Fruit fly (Drosophila melanogaster) whole organism, embryonic: Measurements from ENCODE around the gene CCHa1.

Experiments
- CG10565 ChIP-seq: fragments of 200-800 bp; sonication (Bioruptor generic); optimal IDR thresholded peaks from 3 replicates; lab custom pipeline; 2016; ENCODE audit warnings: missing biosample characterization, mild to moderate bottlenecking, missing genetic modification characterization
- CG11456 ChIP-seq: fragments of 200-800 bp; sonication (Bioruptor generic); IDR thresholded peaks from 3 replicates; pipeline ENCODE4 v1.3.6; 2022; ENCODE audit warnings: missing biosample characterization, missing genetic modification characterization
- CG11696 ChIP-seq: fragments of 200-800 bp; sonication (Bioruptor generic); IDR thresholded peaks from 2 replicates; pipeline ENCODE4 v1.3.6; 2022; ENCODE audit warnings: missing biosample characterization, missing genetic modification characterization
- CG12236 ChIP-seq: fragments of 200-800 bp; sonication (Bioruptor generic); optimal IDR thresholded peaks from 2 replicates; lab custom pipeline; 2016; ENCODE audit warnings: missing biosample characterization, missing genetic modification characterization
- CG12744 ChIP-seq: fragments of 200-800 bp; sonication (Bioruptor generic); optimal IDR thresholded peaks from 2 replicates; lab custom pipeline; 2016; ENCODE audit warnings: missing biosample characterization, missing genetic modification characterization
- CG14014 ChIP-seq: fragments of 200-800 bp; sonication (Bioruptor generic); IDR thresholded peaks from 2 replicates; pipeline ENCODE4 v1.3.6; 2022; ENCODE audit warnings: missing biosample characterization, missing genetic modification characterization
- CG14050 ChIP-seq: fragments of 200-800 bp; sonication (Bioruptor generic); IDR thresholded peaks from 3 replicates; pipeline ENCODE4 v1.3.6; 2022; ENCODE audit warnings: missing biosample characterization, missing genetic modification characterization
- CG14441 ChIP-seq: fragments of 200-800 bp; sonication (Bioruptor generic); IDR thresholded peaks from 2 replicates; pipeline ENCODE4 v1.3.6; 2022; ENCODE audit warnings: missing biosample characterization, missing genetic modification characterization
- CG15269 ChIP-seq: fragments of 200-800 bp; sonication (Bioruptor generic); optimal IDR thresholded peaks from 2 replicates; lab custom pipeline; 2018; ENCODE audit warnings: missing biosample characterization, mild to moderate bottlenecking, missing genetic modification characterization, moderate library complexity
- CG1647 ChIP-seq: fragments of 200-800 bp; sonication (Bioruptor generic); optimal IDR thresholded peaks from 3 replicates; lab custom pipeline; 2016; ENCODE audit warnings: missing biosample characterization, missing genetic modification characterization
- CG16863 ChIP-seq: fragments of 200-800 bp; sonication (Bioruptor generic); optimal IDR thresholded peaks from 3 replicates; lab custom pipeline; 2016; ENCODE audit warnings: missing biosample characterization, missing genetic modification characterization
- CG17912 ChIP-seq: fragments of 200-800 bp; sonication (Bioruptor generic); optimal IDR thresholded peaks from 2 replicates; lab custom pipeline; 2018; ENCODE audit warnings: missing biosample characterization, mild to moderate bottlenecking, missing genetic modification characterization
- CG1792 ChIP-seq: fragments of 200-800 bp; sonication (Bioruptor generic); optimal IDR thresholded peaks from 2 replicates; lab custom pipeline; 2016; ENCODE audit warnings: missing biosample characterization, missing genetic modification characterization
- CG18599 ChIP-seq: fragments of 200-800 bp; sonication (Bioruptor generic); optimal IDR thresholded peaks from 3 replicates; lab custom pipeline; 2017; ENCODE audit warnings: missing biosample characterization, missing genetic modification characterization, mild to moderate bottlenecking, moderate library complexity, missing genetic modification reagents
- CG18619 ChIP-seq: fragments of 200-800 bp; sonication (Bioruptor generic); optimal IDR thresholded peaks from 3 replicates; lab custom pipeline; 2017; ENCODE audit warnings: missing biosample characterization, mild to moderate bottlenecking, missing genetic modification characterization
- CG30431 ChIP-seq: fragments of 200-800 bp; sonication (Bioruptor generic); optimal IDR thresholded peaks from 2 replicates; lab custom pipeline; 2017; ENCODE audit warnings: missing biosample characterization, missing genetic modification characterization
- CG3847 ChIP-seq: fragments of 200-800 bp; sonication (Bioruptor generic); IDR thresholded peaks from 2 replicates; pipeline ENCODE4 v1.3.6; 2022; ENCODE audit warnings: missing biosample characterization, missing genetic modification characterization
- CG43689 ChIP-seq: fragments of 200-800 bp; sonication (Bioruptor generic); IDR thresholded peaks from 2 replicates; pipeline ENCODE4 v1.3.6; 2022; ENCODE audit warnings: missing biosample characterization, missing genetic modification characterization
- CG4730 ChIP-seq: fragments of 200-800 bp; sonication (Bioruptor generic); IDR thresholded peaks from 2 replicates; pipeline ENCODE4 v1.3.6; 2022; ENCODE audit warnings: missing biosample characterization, missing genetic modification characterization
- CG4820 ChIP-seq: fragments of 200-800 bp; sonication (Bioruptor generic); optimal IDR thresholded peaks from 3 replicates; lab custom pipeline; 2016; ENCODE audit warnings: missing biosample characterization, missing genetic modification characterization
- CG6272 ChIP-seq: fragments of 200-800 bp; sonication (Bioruptor generic); IDR thresholded peaks from 2 replicates; pipeline ENCODE4 v1.3.6; 2022; ENCODE audit warnings: missing biosample characterization, missing genetic modification characterization
- CG6689 ChIP-seq: fragments of 200-800 bp; sonication (Bioruptor generic); IDR thresholded peaks from 2 replicates; pipeline ENCODE4 v1.3.6; 2022; ENCODE audit warnings: missing biosample characterization, missing genetic modification characterization
- CG7357 ChIP-seq: fragments of 200-800 bp; sonication (Bioruptor generic); IDR thresholded peaks from 3 replicates; pipeline ENCODE4 v1.3.6; 2022; ENCODE audit warnings: missing biosample characterization, missing genetic modification characterization
- CG7839 ChIP-seq: fragments of 200-800 bp; sonication (Bioruptor generic); optimal IDR thresholded peaks from 3 replicates; lab custom pipeline; 2018; ENCODE audit warnings: missing biosample characterization, mild to moderate bottlenecking, missing genetic modification characterization, moderate library complexity
- CG9215 ChIP-seq: fragments of 200-800 bp; sonication (Bioruptor generic); IDR thresholded peaks from 2 replicates; pipeline ENCODE4 v1.3.6; 2022; ENCODE audit warnings: missing biosample characterization, missing genetic modification characterization
- Chrac-16 ChIP-seq: fragments of 200-800 bp; sonication (Bioruptor generic); optimal IDR thresholded peaks from 3 replicates; lab custom pipeline; 2016; ENCODE audit warnings: missing biosample characterization, missing genetic modification characterization
- D19A ChIP-seq: fragments of 200-800 bp; optimal IDR thresholded peaks from 3 replicates; lab custom pipeline; 2019; ENCODE audit warnings: missing biosample characterization, mild to moderate bottlenecking, missing genetic modification characterization, moderate library complexity
- Dek ChIP-seq: fragments of 200-800 bp; sonication (Bioruptor generic); optimal IDR thresholded peaks from 3 replicates; lab custom pipeline; 2019; ENCODE audit warnings: missing biosample characterization, mild to moderate bottlenecking, missing genetic modification characterization, moderate library complexity
- Dip3 ChIP-seq: fragments of 200-800 bp; sonication (Bioruptor generic); optimal IDR thresholded peaks from 3 replicates; lab custom pipeline; 2016; ENCODE audit warnings: missing biosample characterization, missing genetic modification characterization
- Fer1 ChIP-seq: fragments of 200-800 bp; sonication (Bioruptor generic); optimal IDR thresholded peaks from 2 replicates; lab custom pipeline; 2017; ENCODE audit warnings: missing biosample characterization, mild to moderate bottlenecking, missing genetic modification characterization
- Hr3 ChIP-seq: fragments of 200-800 bp; sonication (Bioruptor generic); optimal IDR thresholded peaks from 3 replicates; lab custom pipeline; 2016; ENCODE audit warnings: missing biosample characterization, missing genetic modification characterization
- MESR4 ChIP-seq: fragments of 200-800 bp; sonication (Bioruptor generic); optimal IDR thresholded peaks from 2 replicates; lab custom pipeline; 2018; ENCODE audit warnings: missing biosample characterization, mild to moderate bottlenecking, missing genetic modification characterization, moderate library complexity
- NC2α ChIP-seq: fragments of 200-800 bp; sonication (Bioruptor generic); optimal IDR thresholded peaks from 2 replicates; lab custom pipeline; 2016; ENCODE audit warnings: missing biosample characterization, missing genetic modification characterization
- NK7.1 ChIP-seq: fragments of 200-800 bp; sonication (Bioruptor generic); optimal IDR thresholded peaks from 3 replicates; lab custom pipeline; 2016; ENCODE audit warnings: missing biosample characterization, missing genetic modification characterization
- Usf ChIP-seq: fragments of 200-800 bp; sonication (Bioruptor generic); optimal IDR thresholded peaks from 2 replicates; lab custom pipeline; 2017; ENCODE audit warnings: missing genotype, missing biosample characterization, missing genetic modification characterization
- ase ChIP-seq: fragments of 200-800 bp; sonication (Bioruptor generic); IDR thresholded peaks from 3 replicates; pipeline ENCODE4 v1.3.6; 2022; ENCODE audit warnings: missing biosample characterization, missing genetic modification characterization
- bab2 ChIP-seq: fragments of 200-800 bp; sonication (Bioruptor generic); optimal IDR thresholded peaks from 2 replicates; lab custom pipeline; 2016; ENCODE audit warnings: missing biosample characterization, missing genetic modification characterization
- dm ChIP-seq: fragments of 200-800 bp; sonication (Bioruptor generic); optimal IDR thresholded peaks from 3 replicates; lab custom pipeline; 2016; ENCODE audit warnings: missing biosample characterization, missing genetic modification characterization
- dpn ChIP-seq, 2 experiments: fragments of 200-800 bp; sonication (Bioruptor generic); optimal IDR thresholded peaks; 3 replicates each; lab custom pipeline; 2016; ENCODE audit warnings: missing biosample characterization in 2 of 2, missing genetic modification characterization in 2 of 2
- en ChIP-seq: fragments of 200-800 bp; sonication (Bioruptor generic); optimal IDR thresholded peaks from 2 replicates; lab custom pipeline; 2016; ENCODE audit warnings: missing biosample characterization, missing genetic modification characterization
- fd96Cb ChIP-seq: fragments of 200-800 bp; sonication (Bioruptor generic); optimal IDR thresholded peaks from 2 replicates; lab custom pipeline; 2018; ENCODE audit warnings: missing biosample characterization, mild to moderate bottlenecking, missing genetic modification characterization, moderate library complexity
- fru ChIP-seq: fragments of >200 bp; optimal IDR thresholded peaks from 2 replicates; lab custom pipeline; 2017
- gcm2 ChIP-seq: fragments of 200-800 bp; sonication (Bioruptor generic); optimal IDR thresholded peaks from 2 replicates; lab custom pipeline; 2016; ENCODE audit warnings: missing biosample characterization, missing genetic modification characterization
- h ChIP-seq: fragments of >200 bp; optimal IDR thresholded peaks from 2 replicates; lab custom pipeline; 2017
- mld ChIP-seq: fragments of 200-800 bp; sonication (Bioruptor generic); IDR thresholded peaks from 3 replicates; pipeline ENCODE4 v1.3.6; 2022; ENCODE audit warnings: missing biosample characterization, missing genetic modification characterization; ENCODE audit not compliant: partially characterized antibody
- pho ChIP-seq: fragments of 200-800 bp; sonication (Bioruptor generic); optimal IDR thresholded peaks from 2 replicates; lab custom pipeline; 2016; ENCODE audit warnings: missing biosample characterization, missing genetic modification characterization
- pita ChIP-seq: fragments of 200-800 bp; sonication (Bioruptor generic); optimal IDR thresholded peaks from 2 replicates; lab custom pipeline; 2017; ENCODE audit warnings: missing biosample characterization, mild to moderate bottlenecking, missing genetic modification characterization
- rib ChIP-seq: fragments of 200-800 bp; sonication (Bioruptor generic); IDR thresholded peaks from 2 replicates; pipeline ENCODE4 v1.3.6; 2022; ENCODE audit warnings: missing biosample characterization, missing genetic modification characterization
- sd ChIP-seq: fragments of 200-800 bp; sonication (Bioruptor generic); optimal IDR thresholded peaks from 3 replicates; lab custom pipeline; 2018; ENCODE audit warnings: missing biosample characterization, mild to moderate bottlenecking, missing genetic modification characterization, moderate library complexity
- slbo ChIP-seq: fragments of 200-800 bp; sonication (Bioruptor generic); IDR thresholded peaks from 2 replicates; pipeline ENCODE4 v1.3.6; 2022; ENCODE audit warnings: missing biosample characterization, missing genetic modification characterization
- sr ChIP-seq: fragments of 200-800 bp; sonication (Bioruptor generic); IDR thresholded peaks from 3 replicates; pipeline ENCODE4 v1.3.6; 2022; ENCODE audit warnings: missing biosample characterization, missing genetic modification characterization
- tin ChIP-seq: fragments of 200-800 bp; sonication (Bioruptor generic); optimal IDR thresholded peaks from 3 replicates; lab custom pipeline; 2016; ENCODE audit warnings: missing biosample characterization, missing genetic modification characterization
- usp ChIP-seq: fragments of >200 bp; optimal IDR thresholded peaks from 2 replicates; lab custom pipeline; 2017; ENCODE audit warnings: missing biosample characterization, missing genetic modification characterization
- wdn ChIP-seq: fragments of 200-800 bp; sonication (Bioruptor generic); IDR thresholded peaks from 2 replicates; pipeline ENCODE4 v1.3.6; 2022; ENCODE audit warnings: missing biosample characterization, missing genetic modification characterization

Gene CCHa1

DNA sequence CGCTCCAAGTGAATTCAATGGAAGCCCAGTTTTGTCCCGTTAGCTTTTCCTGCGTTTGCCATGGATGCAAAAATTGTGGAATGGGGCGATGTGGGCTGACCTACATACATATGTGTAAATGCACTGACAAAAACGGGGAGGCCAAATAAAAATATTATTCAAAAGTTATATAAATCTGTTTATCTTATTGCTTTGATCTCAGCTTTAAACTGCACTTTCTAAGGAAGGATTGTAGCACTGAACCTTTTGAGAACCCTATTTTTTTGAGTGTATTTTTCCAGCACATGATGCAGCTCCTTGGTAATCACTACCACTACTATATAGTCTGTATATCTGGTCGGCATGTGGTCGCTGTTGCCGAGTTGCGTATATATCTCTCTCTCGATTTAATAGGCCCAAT lies 19.6 kb downstream of the CCHa1 start (continued):
- TF ChIP-seq en (GFP tag; lab: Kevin White, UChicago): no peak
- peak; percentile 38 for TF ChIP-seq CG4820 (GFP tag; lab: Kevin White, UChicago)
- no peak for TF ChIP-seq CG1647
- no peak for TF ChIP-seq CG6272 (GFP tag; lab: Robert Waterston, UW)
- TF ChIP-seq CG1792 (GFP tag; lab: Kevin White, UChicago): no peak
- TF ChIP-seq CG7839 (tag; lab: Kevin White, UChicago): peak; percentile 49
- TF ChIP-seq CG14050 (GFP tag; lab: Robert Waterston, UW): peak; percentile 28; the same call in 1 of the 3 replicates
- no peak for TF ChIP-seq gcm2 (GFP tag; lab: Kevin White, UChicago)
- no peak; the same call in 1 of the 2 replicates for TF ChIP-seq CG9215 (GFP tag; lab: Robert Waterston, UW)
- TF ChIP-seq sd (tag; lab: Kevin White, UChicago): no peak
- TF ChIP-seq Dip3 (GFP tag; lab: Kevin White, UChicago): no peak
- TF ChIP-seq CG43689 (GFP tag; lab: Robert Waterston, UW): no peak
- peak; percentile 55; the same call in 1 of the 2 replicates for TF ChIP-seq CG14014 (GFP tag; lab: Robert Waterston, UW)
- no peak for TF ChIP-seq CG12744 (GFP tag; lab: Kevin White, UChicago)
- peak; percentile 28 for TF ChIP-seq D19A
- TF ChIP-seq CG4730: no peak
- peak; percentile 25; the same call in 1 of the 2 replicates for TF ChIP-seq CG3847 (GFP tag; lab: Robert Waterston, UW)
- TF ChIP-seq usp (GFP tag; lab: Kevin White, UChicago): no peak
- TF ChIP-seq mld: no peak
- TF ChIP-seq pita: no peak
- TF ChIP-seq fd96Cb (tag; lab: Kevin White, UChicago): peak; percentile 59
- no peak for TF ChIP-seq dm (GFP tag; lab: Kevin White, UChicago)
- TF ChIP-seq CG11696 (GFP tag; lab: Robert Waterston, UW): no peak
- peak; percentile 7 to 34 for TF ChIP-seq dpn (GFP tag; optimal IDR thresholded peaks at IDR 0.05; lab: Kevin White, UChicago)
- peak; percentile 57; the same call in 2 of the 3 replicates for TF ChIP-seq ase (GFP tag; lab: Robert Waterston, UW)
- TF ChIP-seq NC2α: no peak
- no peak for TF ChIP-seq rib (GFP tag; lab: Robert Waterston, UW)
- no peak for TF ChIP-seq Dek (tag; lab: Kevin White, UChicago)
- no peak for TF ChIP-seq CG17912 (GFP tag; lab: Kevin White, UChicago)
- no peak for TF ChIP-seq CG10565 (GFP tag; lab: Kevin White, UChicago)
- no peak for TF ChIP-seq CG12236 (GFP tag; lab: Kevin White, UChicago)
- peak; percentile 44; the same call in 1 of the 2 replicates for TF ChIP-seq CG6689 (GFP tag; lab: Robert Waterston, UW)
- no peak for TF ChIP-seq CG16863 (GFP tag; lab: Kevin White, UChicago)
- no peak for TF ChIP-seq fru (lab: Kevin White, UChicago)
- TF ChIP-seq CG11456 (GFP tag; lab: Robert Waterston, UW): peak; percentile 56; the same call in 1 of the 3 replicates
- peak; percentile 6 for TF ChIP-seq Chrac-16 (GFP tag; lab: Kevin White, UChicago)
- no peak for TF ChIP-seq CG18619 (GFP tag; lab: Kevin White, UChicago)
- TF ChIP-seq wdn: no peak
- no peak for TF ChIP-seq NK7.1 (GFP tag; lab: Kevin White, UChicago)
- TF ChIP-seq pho (GFP tag; lab: Kevin White, UChicago): no peak
- peak; percentile 68 for TF ChIP-seq CG14441 (GFP tag; lab: Robert Waterston, UW)
- peak; percentile 62 for TF ChIP-seq slbo (GFP tag; lab: Robert Waterston, UW)
- TF ChIP-seq MESR4 (GFP tag; lab: Kevin White, UChicago): no peak
- TF ChIP-seq Usf: no peak
- no peak for TF ChIP-seq bab2 (GFP tag; lab: Kevin White, UChicago)
- peak; percentile 30; the same call in 1 of the 3 replicates for TF ChIP-seq CG7357 (GFP tag; lab: Robert Waterston, UW)
- TF ChIP-seq CG15269 (tag; lab: Kevin White, UChicago): peak; percentile 50
- TF ChIP-seq tin: peak; percentile 49
- no peak for TF ChIP-seq CG30431 (GFP tag; lab: Kevin White, UChicago)
- TF ChIP-seq CG18599 (GFP tag; lab: Kevin White, UChicago): peak; percentile 36
- peak; percentile 33 for TF ChIP-seq Hr3
- no peak for TF ChIP-seq sr (GFP tag; lab: Robert Waterston, UW)
- TF ChIP-seq Fer1: peak; percentile 48
- TF ChIP-seq h: no peak
